Fruit fly (Drosophila melanogaster): ENCODE measurements around the gene dnc.

DNA sequence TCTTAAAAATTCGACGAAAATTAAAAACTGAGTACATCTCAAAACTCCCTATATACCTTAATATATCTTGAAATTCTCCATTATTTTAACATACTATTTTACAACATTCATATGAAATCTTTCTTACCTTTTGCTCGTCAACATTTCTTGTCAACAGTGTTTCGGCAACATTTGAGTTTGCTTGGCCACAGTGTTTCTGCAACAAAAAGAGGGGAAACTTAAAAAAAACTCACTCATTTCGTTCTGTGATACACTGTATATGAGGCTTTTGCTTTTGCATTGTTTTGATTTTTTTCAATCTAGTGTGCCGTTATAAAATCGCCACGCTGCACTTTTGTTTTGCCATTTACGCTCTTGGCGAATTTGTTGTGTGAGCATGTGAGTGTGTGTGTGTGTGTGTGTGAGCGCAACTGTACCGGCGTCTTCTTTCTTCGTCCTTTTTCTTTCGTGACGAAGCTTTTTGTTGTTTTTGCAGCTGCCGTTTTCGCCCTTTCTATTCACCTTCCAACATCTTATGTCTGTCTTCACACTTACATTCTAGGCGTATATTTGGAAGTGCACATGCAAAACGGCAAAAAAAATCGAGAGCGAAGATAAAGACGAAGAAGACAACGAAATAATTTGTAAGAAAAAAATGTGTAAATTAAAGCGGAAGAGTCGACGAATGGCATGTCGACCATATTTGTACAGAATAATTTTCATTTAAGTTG is 193.2 kb downstream of the dnc start:
- TF ChIP-seq OdsH (GFP tag; optimal IDR thresholded peaks at IDR 0.05) (no peak), woc (GFP tag; optimal IDR thresholded peaks at IDR 0.05) (no peak), Hr78 (GFP tag; optimal IDR thresholded peaks at IDR 0.05) (no peak), lola (GFP tag; optimal IDR thresholded peaks at IDR 0.05) (no peak), rgr (GFP tag; optimal IDR thresholded peaks at IDR 0.05) (no peak), CG32264 (GFP tag; optimal IDR thresholded peaks at IDR 0.05) (no peak)

All from whole organism, wandering third instar larva.